Worm (Caenorhabditis elegans): Measurements from ENCODE around the gene jmjd-4.
A peak's percentile ranks its signal among the peaks of the same experiment; 100 is the strongest.

Gene jmjd-4

DNA sequence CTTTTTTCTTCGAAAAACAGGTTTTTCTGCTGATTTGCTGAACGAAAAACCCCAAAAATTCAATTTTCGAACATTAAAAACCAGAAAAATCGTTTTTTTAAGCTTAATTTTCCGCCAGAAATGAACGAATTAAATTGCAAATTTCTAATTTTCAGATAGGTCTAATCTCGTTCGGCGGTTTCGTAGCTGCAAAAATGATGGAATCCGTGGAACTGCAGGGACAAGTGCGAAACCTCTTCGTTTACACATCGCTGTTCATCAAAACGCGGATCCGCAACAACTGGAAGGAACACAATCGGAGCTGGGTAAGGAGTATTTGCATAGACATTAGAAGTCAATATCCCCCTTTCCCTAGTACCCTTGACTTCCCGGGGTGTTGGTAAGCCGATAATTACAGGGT is 2.3 kb upstream of the jmjd-4 start:
- no peak for TF ChIP-seq skn-1 (tag; optimal IDR thresholded peaks at IDR 0.05)
- TF ChIP-seq jun-1 (tag; optimal IDR thresholded peaks at IDR 0.05) = no peak
- no peak for TF ChIP-seq nhr-237 (tag; optimal IDR thresholded peaks at IDR 0.05)
- no peak for TF ChIP-seq nhr-23 (tag; optimal IDR thresholded peaks at IDR 0.05)
- TF ChIP-seq fos-1 (tag; optimal IDR thresholded peaks at IDR 0.05) = no peak
- TF ChIP-seq unc-39 (tag; optimal IDR thresholded peaks at IDR 0.05) = no peak
- TF ChIP-seq hmg-11 (tag; optimal IDR thresholded peaks at IDR 0.05) = no peak
- TF ChIP-seq nhr-77 (tag; optimal IDR thresholded peaks at IDR 0.05) = no peak
- no peak for TF ChIP-seq snpc-4 (tag; optimal IDR thresholded peaks at IDR 0.05)
- no peak for TF ChIP-seq daf-12 (tag; optimal IDR thresholded peaks at IDR 0.05)
- no peak for TF ChIP-seq elt-1 (tag; optimal IDR thresholded peaks at IDR 0.05)
- no peak for TF ChIP-seq fkh-2 (tag; optimal IDR thresholded peaks at IDR 0.05)
- TF ChIP-seq ZK546.5 (tag; optimal IDR thresholded peaks at IDR 0.05) = no peak
- TF ChIP-seq nhr-28 (tag; optimal IDR thresholded peaks at IDR 0.05) = no peak
- TF ChIP-seq tbx-2 (tag; optimal IDR thresholded peaks at IDR 0.05) = no peak
- no peak for TF ChIP-seq unc-62 (GFP tag; optimal IDR thresholded peaks at IDR 0.05)
- no peak for TF ChIP-seq fkh-10 (GFP tag; optimal IDR thresholded peaks at IDR 0.05)
- no peak for TF ChIP-seq nhr-25 (tag; optimal IDR thresholded peaks at IDR 0.05)

DNA sequence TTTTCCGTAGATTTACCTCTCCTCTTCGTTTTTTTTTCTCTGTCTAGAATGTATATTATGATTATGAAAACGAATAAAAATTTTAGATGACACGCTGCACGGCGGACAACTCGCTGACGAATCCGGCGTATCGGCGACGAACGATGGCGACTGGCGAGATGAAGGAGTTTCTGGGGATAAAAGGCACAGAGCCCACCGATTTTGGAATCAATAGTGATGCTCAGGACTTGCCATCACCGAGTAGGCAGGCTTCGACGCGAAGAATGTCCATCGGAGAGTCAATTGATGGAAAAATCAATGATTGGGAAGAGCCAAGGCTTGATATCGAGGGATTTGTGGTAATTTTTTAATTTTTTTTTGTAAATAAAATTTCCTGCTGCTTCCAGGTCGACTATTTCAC is 1.3 kb upstream of the jmjd-4 start, which contains the start of gene ced-9:
TSS of gene ced-9 (plus strand) at position 87 of the 400 bp plus-strand sequence.
- no peak for TF ChIP-seq nhr-237 (tag; optimal IDR thresholded peaks at IDR 0.05)
- TF ChIP-seq fkh-10 (GFP tag; optimal IDR thresholded peaks at IDR 0.05) = no peak
- TF ChIP-seq jun-1 (tag; optimal IDR thresholded peaks at IDR 0.05) = no peak
- no peak for TF ChIP-seq ceh-28 (tag; optimal IDR thresholded peaks at IDR 0.05)

DNA sequence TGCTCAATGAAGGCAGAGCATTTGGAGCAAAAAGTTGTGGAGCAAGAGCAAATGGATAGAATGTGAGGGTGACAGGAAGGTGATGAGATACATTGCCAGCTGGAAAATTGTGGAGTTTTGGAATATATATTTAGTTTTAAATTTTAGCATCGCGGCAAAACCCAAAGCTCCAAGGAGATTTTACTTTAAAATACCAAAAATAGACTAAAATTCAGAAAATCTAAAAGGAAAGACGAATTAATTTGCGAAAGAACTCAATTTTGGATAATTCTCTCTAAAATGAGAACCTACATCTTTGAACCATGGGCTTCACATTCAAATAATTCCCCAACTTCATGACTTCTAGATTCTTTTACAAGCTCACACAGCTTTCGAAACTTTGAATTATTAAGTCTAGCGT is 1.3 kb downstream of the jmjd-4 start, which contains the start of gene T07C4.12:
TSS of gene T07C4.12 (minus strand) at position 101 of the 400 bp plus-strand sequence.
- TF ChIP-seq elt-1 (tag; optimal IDR thresholded peaks at IDR 0.05) (no peak), fkh-10 (GFP tag; optimal IDR thresholded peaks at IDR 0.05) (no peak), ceh-28 (tag; optimal IDR thresholded peaks at IDR 0.05) (no peak), skn-1 (tag; optimal IDR thresholded peaks at IDR 0.05) (no peak), tbx-2 (tag; optimal IDR thresholded peaks at IDR 0.05) (no peak), nhr-11 (tag; optimal IDR thresholded peaks at IDR 0.05) (no peak), egl-5 (tag; optimal IDR thresholded peaks at IDR 0.05) (no peak)

DNA sequence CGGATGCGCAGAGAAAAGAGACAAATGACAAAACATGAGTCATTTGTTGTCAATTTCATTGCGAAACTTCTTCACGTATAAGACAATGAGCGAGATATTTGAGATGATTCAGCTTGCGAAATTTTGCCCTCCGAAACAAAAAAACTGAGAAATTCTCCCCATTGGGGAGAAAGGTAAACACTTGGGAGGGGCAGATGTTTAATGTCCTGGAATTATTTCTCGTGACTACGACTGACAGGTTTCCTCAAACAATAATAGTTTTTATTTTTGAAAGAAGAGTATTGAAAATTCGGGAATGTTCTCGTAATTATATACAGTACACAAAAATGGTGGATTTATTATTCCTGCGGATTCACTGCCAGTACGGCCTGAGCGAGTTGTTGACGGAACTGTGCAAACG is 2.6 kb downstream of the jmjd-4 start:
- TF ChIP-seq pha-4 (tag; optimal IDR thresholded peaks at IDR 0.05) (peak; percentile 92), nfya-1 (tag; optimal IDR thresholded peaks at IDR 0.05; ENCODE audit: insufficient read depth) (peak; percentile 34), ceh-28 (tag; optimal IDR thresholded peaks at IDR 0.05) (no peak), jun-1 (tag; optimal IDR thresholded peaks at IDR 0.05) (peak; percentile 9), tbx-2 (tag; optimal IDR thresholded peaks at IDR 0.05) (no peak)

DNA sequence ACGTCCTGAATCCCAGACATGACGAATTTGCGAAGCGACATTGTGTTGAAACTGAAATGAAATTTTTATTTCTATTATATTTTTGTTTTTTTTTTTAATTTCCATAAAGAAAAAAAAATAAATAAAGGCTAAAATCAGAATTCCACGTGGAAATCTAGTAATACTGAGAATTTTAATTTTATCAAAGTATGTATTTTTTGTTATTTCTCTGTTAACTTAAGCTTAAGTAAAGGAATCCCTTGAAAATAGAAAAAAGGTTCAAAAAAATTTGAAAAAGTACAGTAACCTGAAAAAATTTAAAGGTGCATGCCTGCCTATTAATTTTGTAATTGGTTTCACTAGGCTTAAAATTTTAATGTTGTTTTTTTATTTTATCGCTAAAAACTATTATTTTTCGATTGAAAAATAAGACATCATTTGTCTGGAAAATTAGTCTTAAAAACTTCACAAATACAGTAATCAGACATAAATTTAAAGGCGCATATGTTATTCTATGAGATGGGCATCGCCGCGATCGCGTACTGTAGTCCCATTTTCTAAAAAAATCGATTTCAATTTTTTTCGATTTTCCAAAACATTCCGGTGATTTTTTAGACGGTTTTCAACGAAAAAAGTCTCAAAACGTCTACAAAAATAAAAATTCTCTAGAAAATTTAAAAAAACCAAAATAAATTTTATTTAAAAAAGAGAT is 3.3 kb downstream of the jmjd-4 start, which contains the start of gene nex-2:
TSS of gene nex-2 (minus strand) at position 51 of the 691 bp plus-strand sequence.
- TF ChIP-seq lin-15B (tag; optimal IDR thresholded peaks at IDR 0.05) = no peak
- TF ChIP-seq egl-5 (tag; optimal IDR thresholded peaks at IDR 0.05) = no peak
- no peak for TF ChIP-seq nhr-12 (tag; optimal IDR thresholded peaks at IDR 0.05)
- TF ChIP-seq ama-1 (optimal IDR thresholded peaks at IDR 0.05) = no peak

DNA sequence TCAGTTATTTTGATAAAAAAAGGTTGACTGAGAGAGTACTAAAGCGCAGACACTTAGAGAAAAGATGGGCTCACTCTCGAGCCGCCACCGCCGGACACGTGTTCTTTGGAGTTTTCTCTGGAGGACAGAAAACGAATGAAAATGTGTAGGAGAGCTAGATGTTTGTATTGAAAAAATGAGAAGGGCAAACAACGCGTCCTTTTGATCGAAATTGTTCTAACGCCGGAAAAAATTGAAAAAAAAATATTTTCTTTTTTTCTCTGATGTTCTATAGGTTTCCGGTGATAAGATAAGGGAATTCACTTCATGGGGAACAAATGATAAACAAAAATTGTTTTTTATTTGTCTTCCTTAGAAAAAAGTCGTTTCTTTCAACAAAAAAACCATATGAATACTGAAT is 4.0 kb downstream of the jmjd-4 start:
- TF ChIP-seq nhr-12 (tag; optimal IDR thresholded peaks at IDR 0.05) (no peak), nhr-77 (tag; optimal IDR thresholded peaks at IDR 0.05) (no peak), ztf-4 (tag; optimal IDR thresholded peaks at IDR 0.05) (no peak), pha-4 (tag; optimal IDR thresholded peaks at IDR 0.05) (peak; percentile 78), aly-2 (tag; optimal IDR thresholded peaks at IDR 0.05) (no peak), elt-2 (tag; optimal IDR thresholded peaks at IDR 0.05) (peak; percentile 81), pqm-1 (tag; optimal IDR thresholded peaks at IDR 0.05) (peak; percentile 65), nhr-11 (tag; optimal IDR thresholded peaks at IDR 0.05) (no peak), nhr-23 (tag; optimal IDR thresholded peaks at IDR 0.05) (no peak), snpc-4 (tag; optimal IDR thresholded peaks at IDR 0.05) (no peak), jun-1 (tag; optimal IDR thresholded peaks at IDR 0.05) (peak; percentile 6), nhr-237 (tag; optimal IDR thresholded peaks at IDR 0.05) (no peak)

Measured in whole organism, L3 larva.